Worm (Caenorhabditis elegans) whole organism, L3 larva: ENCODE data around the gene fbxa-18.

ENCODE experiments used
- elt-1 ChIP-seq: fragments of 150-350 bp; optimal IDR thresholded peaks from 2 replicates; lab custom pipeline; 2014; ENCODE audit warnings: missing biosample characterization, missing genetic modification characterization
- nhr-77 ChIP-seq: fragments of 150-350 bp; optimal IDR thresholded peaks from 2 replicates; lab custom pipeline; 2014; ENCODE audit warnings: missing biosample characterization, missing genetic modification characterization
- snpc-4 ChIP-seq: fragments of 150-350 bp; optimal IDR thresholded peaks from 2 replicates; lab custom pipeline; 2014; ENCODE audit warnings: missing biosample characterization, missing genetic modification characterization

ce11 chrV:16175227-16175626 lies 32.8 kb downstream of the fbxa-18 start:
- TF ChIP-seq snpc-4 (tag; lab: Kevin White, UChicago) (no peak), elt-1 (tag; lab: Kevin White, UChicago) (no peak), nhr-77 (no peak)
